Fruit fly (Drosophila melanogaster): ENCODE results near the gene BBS5.

Gene BBS5

DNA sequence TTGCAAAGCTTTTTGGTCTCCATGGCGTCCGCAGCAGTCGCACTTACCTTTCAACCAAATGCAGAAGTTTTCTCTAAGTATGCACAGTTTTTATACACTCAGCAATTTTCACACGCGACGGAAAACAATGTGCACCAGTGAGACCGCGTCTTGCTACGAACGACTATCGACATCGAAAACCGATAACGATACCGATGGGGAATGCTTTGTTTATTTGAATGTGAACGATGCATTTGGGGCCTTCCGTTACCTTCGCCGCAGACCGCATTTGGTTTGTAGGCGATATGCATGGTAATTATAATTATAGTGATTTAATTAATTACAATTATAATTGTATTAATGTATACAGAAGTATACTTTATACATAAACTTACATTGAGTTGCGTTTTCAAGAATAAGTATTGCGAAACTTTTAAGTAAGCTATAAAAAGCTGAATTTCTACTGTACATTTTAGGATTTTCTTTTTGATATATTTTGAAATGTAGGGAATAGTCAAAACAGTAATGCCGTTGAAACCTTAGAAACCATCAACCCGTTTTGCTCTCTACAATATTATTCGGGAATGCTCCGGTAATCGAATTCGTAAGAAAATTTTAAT, 4.1 kb upstream of the BBS5 start, which contains the start of the genes Hus1-like and ctrip (continued):
- TF ChIP-seq CG8281 (tag; optimal IDR thresholded peaks at IDR 0.05) (no peak), CrebB (tag; optimal IDR thresholded peaks at IDR 0.05) (peak; percentile 4), CkIIα-i1 (GFP tag; IDR thresholded peaks at IDR 0.05) (no peak), aop (GFP tag; IDR thresholded peaks at IDR 0.05) (no peak), slou (GFP tag; optimal IDR thresholded peaks at IDR 0.05) (no peak), tio (GFP tag; optimal IDR thresholded peaks at IDR 0.05) (no peak), unpg (GFP tag; optimal IDR thresholded peaks at IDR 0.05) (no peak), CG6272 (GFP tag; IDR thresholded peaks at IDR 0.05) (peak; percentile 47; the same call in 1 of the 2 replicates), Fer3 (tag; optimal IDR thresholded peaks at IDR 0.05) (no peak), jing (GFP tag; optimal IDR thresholded peaks at IDR 0.05) (no peak), HLH3B (GFP tag; IDR thresholded peaks at IDR 0.05) (no peak), so (GFP tag; IDR thresholded peaks at IDR 0.05) (no peak), CG11695 (GFP tag; IDR thresholded peaks at IDR 0.05) (no peak), btn (GFP tag; optimal IDR thresholded peaks at IDR 0.05) (no peak), esg (GFP tag; conservative IDR thresholded peaks at IDR 0.05) (no peak), CG18262 (tag; optimal IDR thresholded peaks at IDR 0.05) (no peak), CG17385 (GFP tag; optimal IDR thresholded peaks at IDR 0.05) (no peak), sens (GFP tag) (peak; percentile 35), CG16815 (GFP tag; optimal IDR thresholded peaks at IDR 0.05) (no peak), CG2202 (tag; optimal IDR thresholded peaks at IDR 0.05) (no peak), ewg (GFP tag; optimal IDR thresholded peaks at IDR 0.05) (no peak), CG10209 (GFP tag; optimal IDR thresholded peaks at IDR 0.05) (no peak), CG15514 (GFP tag; optimal IDR thresholded peaks at IDR 0.05) (peak; percentile 50), schlank (tag; optimal IDR thresholded peaks at IDR 0.05) (no peak), CG17568 (GFP tag; optimal IDR thresholded peaks at IDR 0.05) (peak; percentile 19), gro (GFP tag; optimal IDR thresholded peaks at IDR 0.05) (no peak), ac (GFP tag; optimal IDR thresholded peaks at IDR 0.05) (peak; percentile 13), sens-2 (GFP tag; IDR thresholded peaks at IDR 0.05) (no peak), CG6791 (GFP tag; IDR thresholded peaks at IDR 0.05; ENCODE audit: partially characterized antibody) (peak; percentile 53; the same call in 1 of the 3 replicates), NC2β (GFP tag; optimal IDR thresholded peaks at IDR 0.05) (no peak), HLH54F (GFP tag; optimal IDR thresholded peaks at IDR 0.05) (no peak), B-H1 (GFP tag; IDR thresholded peaks at IDR 0.05) (no peak; the same call in 2 of the 3 replicates), Hand (GFP tag; optimal IDR thresholded peaks at IDR 0.05) (no peak), CG6175 (GFP tag; IDR thresholded peaks at IDR 0.05) (no peak), CG17361 (GFP tag; IDR thresholded peaks at IDR 0.05) (no peak), Sox100B (GFP tag; optimal IDR thresholded peaks at IDR 0.05) (no peak), CG8924 (tag; optimal IDR thresholded peaks at IDR 0.05) (peak; percentile 37), CG2129 (GFP tag; IDR thresholded peaks at IDR 0.05; ENCODE audit: partially characterized antibody) (no peak), CG4854 (GFP tag; optimal IDR thresholded peaks at IDR 0.05) (no peak), HHEX (GFP tag; optimal IDR thresholded peaks at IDR 0.05) (no peak), ase (GFP tag; IDR thresholded peaks at IDR 0.05) (no peak), Sry-δ (GFP tag; optimal IDR thresholded peaks at IDR 0.05) (peak; percentile 53), CG8089 (GFP tag; optimal IDR thresholded peaks at IDR 0.05) (no peak), CG14710 (tag; optimal IDR thresholded peaks at IDR 0.05) (peak; percentile 39), CG6689 (GFP tag; IDR thresholded peaks at IDR 0.05) (no peak), CG18599 (GFP tag; optimal IDR thresholded peaks at IDR 0.05) (peak; percentile 36), cad (GFP tag; optimal IDR thresholded peaks at IDR 0.05) (no peak), ems (GFP tag; optimal IDR thresholded peaks at IDR 0.05) (no peak), CG7987 (GFP tag; optimal IDR thresholded peaks at IDR 0.05) (no peak), Pdp1 (GFP tag; optimal IDR thresholded peaks at IDR 0.05) (no peak), CG4360 (GFP tag; IDR thresholded peaks at IDR 0.05) (no peak)
